Worm (Caenorhabditis elegans) whole organism, L1 larva: ENCODE data around the gene Y48C3A.18.
A peak's percentile ranks its signal among the peaks of the same experiment; 100 is the strongest.

ENCODE experiments used
- C04F5.9 ChIP-seq: sonication (generic microtip); optimal IDR thresholded peaks from 2 replicates; lab custom pipeline; 2016; ENCODE audit warnings: missing genetic modification characterization, missing compliant biosample characterization
- C16A3.4 ChIP-seq: fragments of 150-350 bp; optimal IDR thresholded peaks from 2 replicates; lab custom pipeline; 2014; ENCODE audit warnings: missing biosample characterization, missing genetic modification characterization
- C34B4.2 ChIP-seq: sonication (generic microtip); optimal IDR thresholded peaks from 2 replicates; lab custom pipeline; 2017; ENCODE audit warnings: mild to moderate bottlenecking, missing genetic modification characterization, missing compliant biosample characterization
- F16B12.6 ChIP-seq: fragments of 150-350 bp; optimal IDR thresholded peaks from 2 replicates; lab custom pipeline; 2014; ENCODE audit warnings: missing biosample characterization, missing genetic modification characterization
- aha-1 ChIP-seq: fragments of 150-350 bp; optimal IDR thresholded peaks from 2 replicates; lab custom pipeline; 2014; ENCODE audit warnings: missing biosample characterization, missing genetic modification characterization
- aly-2 ChIP-seq: fragments of 150-350 bp; optimal IDR thresholded peaks from 2 replicates; lab custom pipeline; 2014; ENCODE audit warnings: missing biosample characterization, missing genetic modification characterization
- ama-1 ChIP-seq: fragments of 150-350 bp; optimal IDR thresholded peaks from 2 replicates; lab custom pipeline; 2014
- blmp-1 ChIP-seq: fragments of 150-350 bp; optimal IDR thresholded peaks from 2 replicates; lab custom pipeline; 2014; ENCODE audit warnings: missing biosample characterization, missing genetic modification characterization
- ceh-63 ChIP-seq: fragments of 200-800 bp; sonication (Bioruptor generic); optimal IDR thresholded peaks from 2 replicates; lab custom pipeline; 2018; ENCODE audit warnings: mild to moderate bottlenecking, missing genetic modification characterization, missing compliant biosample characterization
- ceh-82 ChIP-seq, 3 experiments: fragments of 150-350 bp in 1 of 3; sonication (generic microtip) in 2 of 3; optimal IDR thresholded peaks; 2 replicates each; lab custom pipeline; 2014 to 2017; ENCODE audit warnings: missing biosample characterization in 3 of 3, missing genetic modification characterization in 3 of 3
- ces-1 ChIP-seq: fragments of 150-350 bp; optimal IDR thresholded peaks from 2 replicates; lab custom pipeline; 2014; ENCODE audit warnings: missing biosample characterization, missing genetic modification reagents, missing genetic modification characterization
- dsc-1 ChIP-seq: sonication (generic microtip); optimal IDR thresholded peaks from 2 replicates; lab custom pipeline; 2016; ENCODE audit warnings: mild to moderate bottlenecking, missing genetic modification characterization, missing compliant biosample characterization
- efl-1 ChIP-seq, 4 experiments: fragments of 150-350 bp; optimal IDR thresholded peaks in 3 of 4; peaks in 1 of 4; 1 replicate in 1 of 4; 2 replicates in 3 of 4; lab custom pipeline; 2014; ENCODE audit warnings: missing biosample characterization in 2 of 4, missing genetic modification characterization in 2 of 4, missing genetic modification reagents in 2 of 4
- egl-13 ChIP-seq: sonication (generic microtip); optimal IDR thresholded peaks from 2 replicates; lab custom pipeline; 2016; ENCODE audit warnings: missing genotype, missing genetic modification reagents, missing genetic modification characterization, missing compliant biosample characterization
- egl-27 ChIP-seq, 2 experiments: fragments of 150-350 bp in 1 of 2; sonication (generic microtip); optimal IDR thresholded peaks; 3 replicates each; lab custom pipeline; 2017 to 2018; ENCODE audit warnings: missing biosample characterization in 2 of 2, missing genetic modification characterization in 2 of 2, missing genetic modification reagents in 2 of 2
- ets-5 ChIP-seq: fragments of 200-800 bp; sonication (Bioruptor generic); IDR thresholded peaks from 2 replicates; pipeline ENCODE4 v1.3.6; 2022; ENCODE audit warnings: missing genetic modification characterization, missing compliant biosample characterization
- fkh-10 ChIP-seq: sonication (generic microtip); optimal IDR thresholded peaks from 2 replicates; lab custom pipeline; 2017; ENCODE audit warnings: missing biosample characterization, missing genetic modification reagents, missing genetic modification characterization
- fkh-4 ChIP-seq: sonication (generic microtip); optimal IDR thresholded peaks from 2 replicates; lab custom pipeline; 2016; ENCODE audit warnings: missing compliant biosample characterization, missing genetic modification characterization, borderline replicate concordance
- fos-1 ChIP-seq: fragments of 150-350 bp; optimal IDR thresholded peaks from 2 replicates; lab custom pipeline; 2014; ENCODE audit warnings: missing biosample characterization, missing genetic modification characterization
- grh-1 ChIP-seq: fragments of 200-800 bp; sonication (Bioruptor generic); IDR thresholded peaks from 2 replicates; pipeline ENCODE4 v1.3.6; 2022; ENCODE audit warnings: missing genetic modification reagents, missing genetic modification characterization, missing compliant biosample characterization
- hlh-17 ChIP-seq: fragments of 200-800 bp; sonication (Bioruptor generic); optimal IDR thresholded peaks from 2 replicates; lab custom pipeline; 2018; ENCODE audit warnings: missing genetic modification characterization, mild to moderate bottlenecking, missing compliant biosample characterization, moderate library complexity, borderline replicate concordance
- hpl-2 ChIP-seq: fragments of 150-350 bp; optimal IDR thresholded peaks from 2 replicates; lab custom pipeline; 2014; ENCODE audit warnings: missing biosample characterization, missing genetic modification reagents, missing genetic modification characterization
- isw-1 ChIP-seq: fragments of 200-800 bp; sonication (Bioruptor generic); IDR thresholded peaks from 2 replicates; pipeline ENCODE4 v1.3.6; 2022; ENCODE audit warnings: missing genetic modification characterization, missing compliant biosample characterization
- jun-1 ChIP-seq: fragments of 150-350 bp; optimal IDR thresholded peaks from 2 replicates; lab custom pipeline; 2014; ENCODE audit warnings: missing biosample characterization, missing genetic modification reagents, missing genetic modification characterization
- lin-14 ChIP-seq: fragments of 200-800 bp; sonication (Bioruptor generic); optimal IDR thresholded peaks from 2 replicates; lab custom pipeline; 2018; ENCODE audit warnings: mild to moderate bottlenecking, missing genetic modification characterization, moderate library complexity, missing compliant biosample characterization
- lin-15B ChIP-seq: fragments of 150-350 bp; sonication (generic microtip); optimal IDR thresholded peaks from 3 replicates; lab custom pipeline; 2014; ENCODE audit warnings: missing biosample characterization, missing genetic modification characterization
- lsy-2 ChIP-seq, 2 experiments: fragments of 150-350 bp; optimal IDR thresholded peaks; 2 replicates each; lab custom pipeline; 2014; ENCODE audit warnings: missing biosample characterization in 2 of 2, missing genetic modification characterization in 2 of 2
- mab-9 ChIP-seq: fragments of 200-800 bp; sonication (Bioruptor generic); IDR thresholded peaks from 2 replicates; pipeline ENCODE4 v1.3.6; 2022; ENCODE audit warnings: missing genetic modification reagents, missing genetic modification characterization, missing compliant biosample characterization
- mdl-1 ChIP-seq, 2 experiments: fragments of 150-350 bp; optimal IDR thresholded peaks; 2 replicates each; lab custom pipeline; 2014 to 2017; ENCODE audit warnings: missing biosample characterization in 2 of 2, missing genetic modification characterization in 2 of 2, inconsistent platforms in 1 of 2
- mep-1 ChIP-seq: fragments of 150-350 bp; optimal IDR thresholded peaks from 2 replicates; lab custom pipeline; 2014; ENCODE audit warnings: missing biosample characterization, missing genetic modification characterization
- nhr-11 ChIP-seq: fragments of 150-350 bp; optimal IDR thresholded peaks from 2 replicates; lab custom pipeline; 2014; ENCODE audit warnings: missing biosample characterization, missing genetic modification characterization
- nhr-19 ChIP-seq: fragments of 200-800 bp; sonication (Bioruptor generic); conservative IDR thresholded peaks from 2 replicates; pipeline ENCODE4 v1.3.6; 2022; ENCODE audit warnings: missing genetic modification characterization, missing compliant biosample characterization
- nhr-237 ChIP-seq: fragments of 150-350 bp; optimal IDR thresholded peaks from 2 replicates; lab custom pipeline; 2014; ENCODE audit warnings: missing biosample characterization, missing genetic modification characterization
- nhr-71 ChIP-seq: sonication (generic microtip); optimal IDR thresholded peaks from 2 replicates; lab custom pipeline; 2016; ENCODE audit warnings: mild to moderate bottlenecking, missing genetic modification characterization, moderate library complexity, missing compliant biosample characterization
- nhr-77 ChIP-seq: fragments of 150-350 bp; optimal IDR thresholded peaks from 2 replicates; lab custom pipeline; 2014; ENCODE audit warnings: missing biosample characterization, missing genetic modification characterization
- nhr-85 ChIP-seq: sonication (generic microtip); peaks from one replicate; lab custom pipeline; 2016; ENCODE audit warnings: missing genetic modification characterization, inconsistent platforms, missing compliant biosample characterization
- nhr-90 ChIP-seq: sonication (generic microtip); optimal IDR thresholded peaks from 2 replicates; lab custom pipeline; 2016; ENCODE audit warnings: mild to moderate bottlenecking, missing genetic modification characterization, missing compliant biosample characterization; ENCODE audit not compliant: poor library complexity
- pax-3 ChIP-seq: fragments of 200-800 bp; sonication (Bioruptor generic); optimal IDR thresholded peaks from 2 replicates; lab custom pipeline; 2018; ENCODE audit warnings: mild to moderate bottlenecking, missing genetic modification characterization, moderate library complexity, missing compliant biosample characterization
- pqm-1 ChIP-seq: sonication (generic microtip); optimal IDR thresholded peaks from 3 replicates; lab custom pipeline; 2017; ENCODE audit warnings: missing biosample characterization, missing genetic modification characterization
- rnt-1 ChIP-seq: sonication (generic microtip); optimal IDR thresholded peaks from 2 replicates; lab custom pipeline; 2016; ENCODE audit warnings: mild to moderate bottlenecking, missing genetic modification characterization, moderate library complexity, missing compliant biosample characterization
- skn-1 ChIP-seq: fragments of 150-350 bp; optimal IDR thresholded peaks from 2 replicates; lab custom pipeline; 2014; ENCODE audit warnings: missing biosample characterization, missing genetic modification characterization
- snpc-4 ChIP-seq: fragments of 150-350 bp; optimal IDR thresholded peaks from 2 replicates; lab custom pipeline; 2014; ENCODE audit warnings: missing biosample characterization, missing genetic modification characterization
- snu-23 ChIP-seq: sonication (generic microtip); optimal IDR thresholded peaks from 2 replicates; lab custom pipeline; 2016; ENCODE audit warnings: missing genetic modification characterization, missing compliant biosample characterization
- sox-4 ChIP-seq: sonication (generic microtip); optimal IDR thresholded peaks from 2 replicates; lab custom pipeline; 2016; ENCODE audit warnings: missing genetic modification characterization, missing compliant biosample characterization
- sup-37 ChIP-seq: fragments of 200-800 bp; sonication (Bioruptor generic); optimal IDR thresholded peaks from 2 replicates; lab custom pipeline; 2018; ENCODE audit warnings: mild to moderate bottlenecking, missing genetic modification characterization, missing compliant biosample characterization
- unc-130 ChIP-seq: fragments of 150-350 bp; optimal IDR thresholded peaks from 2 replicates; lab custom pipeline; 2017; ENCODE audit warnings: missing biosample characterization, missing genetic modification characterization, inconsistent platforms
- unc-62 ChIP-seq: fragments of 150-350 bp; optimal IDR thresholded peaks from 2 replicates; lab custom pipeline; 2014; ENCODE audit warnings: missing biosample characterization, missing genetic modification reagents, missing genetic modification characterization
- vab-15 ChIP-seq: sonication (generic microtip); optimal IDR thresholded peaks from 2 replicates; lab custom pipeline; 2017; ENCODE audit warnings: missing genotype, mild to moderate bottlenecking, missing genetic modification characterization, missing compliant biosample characterization
- xbp-1 ChIP-seq: sonication (generic microtip); optimal IDR thresholded peaks from 2 replicates; lab custom pipeline; 2016; ENCODE audit warnings: missing genetic modification characterization, missing compliant biosample characterization
- zag-1 ChIP-seq: fragments of 150-350 bp; optimal IDR thresholded peaks from 2 replicates; lab custom pipeline; 2014; ENCODE audit warnings: missing biosample characterization, missing genetic modification characterization
- zip-4 ChIP-seq: fragments of 200-800 bp; sonication (Bioruptor generic); optimal IDR thresholded peaks from 2 replicates; lab custom pipeline; 2018; ENCODE audit warnings: mild to moderate bottlenecking, missing genetic modification characterization, moderate library complexity, missing compliant biosample characterization

Gene Y48C3A.18

ce11 chrII:13461604-13462375, 49.4 kb downstream of the Y48C3A.18 start:
- peak; percentile 5 for TF ChIP-seq pax-3 (tag; lab: Kevin White, UChicago)
- TF ChIP-seq egl-13 (tag; lab: Kevin White, UChicago) = no peak
- peak; percentile 9 to 37 for TF ChIP-seq efl-1 (optimal IDR thresholded peaks at IDR 0.05; lab: Kevin White, UChicago)
- TF ChIP-seq efl-1 (GFP tag; optimal IDR thresholded peaks at IDR 0.05 in 1 of 2; lab: Kevin White, UChicago) = peak; percentile 3 to 87
- no peak for TF ChIP-seq C34B4.2 (tag; lab: Kevin White, UChicago)
- TF ChIP-seq egl-27 (tag; optimal IDR thresholded peaks at IDR 0.05; lab: Kevin White, UChicago) = peak in 1 of 2 experiments; percentile 18
- TF ChIP-seq sup-37 (GFP tag; lab: Kevin White, UChicago) = peak; percentile 38
- no peak for TF ChIP-seq ceh-63 (GFP tag; lab: Kevin White, UChicago)
- TF ChIP-seq skn-1 (tag; lab: Kevin White, UChicago) = peak; percentile 60
- peak; percentile 51 for TF ChIP-seq pqm-1 (tag; lab: Kevin White, UChicago)
- TF ChIP-seq dsc-1 (tag; lab: Kevin White, UChicago) = peak; percentile 14
- peak in 1 of 2 experiments; percentile 92 for TF ChIP-seq mdl-1 (tag; optimal IDR thresholded peaks at IDR 0.05; lab: Kevin White, UChicago)
- TF ChIP-seq C16A3.4 (tag; lab: Kevin White, UChicago) = peak; percentile 57
- TF ChIP-seq hpl-2 (GFP tag; lab: Kevin White, UChicago) = no peak
- TF ChIP-seq mep-1 = peak; percentile 71
- peak; percentile 92 for TF ChIP-seq nhr-71 (tag; lab: Kevin White, UChicago)
- peak; percentile 99 for TF ChIP-seq nhr-19
- no peak for TF ChIP-seq zag-1 (tag; lab: Kevin White, UChicago)
- TF ChIP-seq xbp-1 (tag; lab: Kevin White, UChicago) = peak; percentile 48
- TF ChIP-seq fkh-4 (tag; lab: Kevin White, UChicago) = no peak
- TF ChIP-seq unc-130 (tag; lab: Kevin White, UChicago) = peak; percentile 89
- TF ChIP-seq unc-62 (GFP tag; lab: Kevin White, UChicago) = no peak
- peak; percentile 95 for TF ChIP-seq nhr-85 (tag; lab: Kevin White, UChicago)
- no peak for TF ChIP-seq fkh-10 (GFP tag; lab: Kevin White, UChicago)
- no peak for TF ChIP-seq ets-5 (GFP tag; lab: Robert Waterston, UW)
- TF ChIP-seq isw-1 (GFP tag; lab: Robert Waterston, UW) = no peak
- TF ChIP-seq lin-14 = peak; percentile 95
- TF ChIP-seq lin-15B = no peak
- TF ChIP-seq snu-23 = peak; percentile 89
- TF ChIP-seq aha-1 (tag; lab: Kevin White, UChicago) = no peak
- TF ChIP-seq ama-1 = peak; percentile 87
- no peak for TF ChIP-seq snpc-4 (tag; lab: Kevin White, UChicago)
- TF ChIP-seq fos-1 (tag; lab: Kevin White, UChicago) = peak; percentile 41
- peak in 2 of 3 experiments; percentile 24 to 38 for TF ChIP-seq ceh-82 (tag; optimal IDR thresholded peaks at IDR 0.05; lab: Kevin White, UChicago)
- TF ChIP-seq nhr-77 (tag; lab: Kevin White, UChicago) = no peak
- peak; percentile 85 for TF ChIP-seq rnt-1 (tag; lab: Kevin White, UChicago)
- TF ChIP-seq mab-9 (GFP tag; lab: Robert Waterston, UW) = no peak
- peak; percentile 71 for TF ChIP-seq nhr-90 (tag; lab: Kevin White, UChicago)
- peak; percentile 47 to 67 for TF ChIP-seq lsy-2 (tag; optimal IDR thresholded peaks at IDR 0.05; lab: Kevin White, UChicago)
- peak; percentile 13 for TF ChIP-seq C04F5.9
- TF ChIP-seq blmp-1 (tag; lab: Kevin White, UChicago) = peak; percentile 75
- peak; percentile 24 for TF ChIP-seq nhr-11
- no peak for TF ChIP-seq nhr-237
- no peak for TF ChIP-seq vab-15 (tag; lab: Kevin White, UChicago)
- peak; percentile 62 for TF ChIP-seq jun-1 (tag; lab: Kevin White, UChicago)
- TF ChIP-seq ces-1 (GFP tag; lab: Kevin White, UChicago) = no peak
- TF ChIP-seq F16B12.6 (tag; lab: Kevin White, UChicago) = peak; percentile 15
- TF ChIP-seq aly-2 = no peak
- TF ChIP-seq zip-4 (GFP tag; lab: Kevin White, UChicago) = peak; percentile 15
- TF ChIP-seq grh-1 (GFP tag; lab: Robert Waterston, UW) = 0 out of 2 replicates have a peak, but pooled peaks have one; percentile 9
- no peak for TF ChIP-seq hlh-17 (GFP tag; lab: Kevin White, UChicago)
- TF ChIP-seq sox-4 (tag; lab: Kevin White, UChicago) = peak; percentile 40
